Fruit fly (Drosophila melanogaster) whole organism, pupa: ENCODE measurements around the gene CG15202.
A peak's percentile ranks its signal among the peaks of the same experiment; 100 is the strongest.

Source experiments
- CG12605 ChIP-seq: fragments of 200-800 bp; sonication (Bioruptor generic); IDR thresholded peaks from 2 replicates; pipeline ENCODE4 v1.3.6; 2022; ENCODE audit warnings: missing biosample characterization, missing genetic modification characterization
- CG15710 ChIP-seq: fragments of 200-800 bp; sonication (Bioruptor generic); optimal IDR thresholded peaks from 2 replicates; lab custom pipeline; 2018; ENCODE audit warnings: missing biosample characterization, mild to moderate bottlenecking, missing genetic modification characterization, moderate library complexity
- CG34367 ChIP-seq: fragments of 200-800 bp; sonication (Bioruptor generic); optimal IDR thresholded peaks from 2 replicates; lab custom pipeline; 2018; ENCODE audit warnings: missing biosample characterization, mild to moderate bottlenecking, missing genetic modification characterization
- CG4496 ChIP-seq: fragments of 200-800 bp; sonication (Bioruptor generic); IDR thresholded peaks from 3 replicates; pipeline ENCODE4 v1.3.6; 2022; ENCODE audit warnings: missing biosample characterization, missing genetic modification characterization
- CG8159 ChIP-seq: fragments of 200-800 bp; sonication (Bioruptor generic); optimal IDR thresholded peaks from 3 replicates; lab custom pipeline; 2018; ENCODE audit warnings: missing biosample characterization, mild to moderate bottlenecking, missing genetic modification characterization, moderate library complexity
- CG8301 ChIP-seq: fragments of 200-800 bp; sonication (Bioruptor generic); optimal IDR thresholded peaks from 2 replicates; lab custom pipeline; 2018; ENCODE audit warnings: missing biosample characterization, mild to moderate bottlenecking, missing genetic modification characterization
- CG9948 ChIP-seq: fragments of 200-800 bp; sonication (Bioruptor generic); optimal IDR thresholded peaks from 2 replicates; lab custom pipeline; 2018; ENCODE audit warnings: missing biosample characterization, mild to moderate bottlenecking, missing genetic modification characterization, moderate library complexity
- D1 ChIP-seq: fragments of 200-800 bp; sonication (Bioruptor generic); optimal IDR thresholded peaks from 2 replicates; lab custom pipeline; 2018; ENCODE audit warnings: missing biosample characterization, mild to moderate bottlenecking, missing genetic modification characterization, moderate library complexity
- EcR ChIP-seq: fragments of 200-800 bp; sonication (Bioruptor generic); optimal IDR thresholded peaks from 3 replicates; lab custom pipeline; 2019; ENCODE audit warnings: missing biosample characterization, missing genetic modification characterization, mild to moderate bottlenecking, moderate library complexity, missing genetic modification reagents
- gl ChIP-seq: fragments of 200-800 bp; sonication (Bioruptor generic); optimal IDR thresholded peaks from 2 replicates; lab custom pipeline; 2018; ENCODE audit warnings: missing biosample characterization, mild to moderate bottlenecking, missing genetic modification characterization
- rn ChIP-seq: fragments of 200-800 bp; sonication (Bioruptor generic); IDR thresholded peaks from 2 replicates; pipeline ENCODE4 v1.3.6; 2022; ENCODE audit warnings: missing biosample characterization, missing genetic modification characterization

dm6 chrX:11123561-11123960 is 18.8 kb upstream of the CG15202 start:
- TF ChIP-seq CG8159 (tag; lab: Kevin White, UChicago) (no peak), CG9948 (tag; lab: Kevin White, UChicago) (peak; percentile 8), rn (no peak), CG34367 (tag; lab: Kevin White, UChicago) (peak; percentile 66), CG8301 (tag; lab: Kevin White, UChicago) (no peak), D1 (tag; lab: Kevin White, UChicago) (no peak), CG15710 (tag; lab: Kevin White, UChicago) (peak; percentile 50), CG12605 (GFP tag; lab: Robert Waterston, UW) (no peak), gl (tag; lab: Kevin White, UChicago) (peak; percentile 72), CG4496 (GFP tag; lab: Robert Waterston, UW) (0 out of 3 replicates have a peak, but pooled peaks have one; percentile 20), EcR (GFP tag; lab: Kevin White, UChicago) (no peak)
